Worm (Caenorhabditis elegans) whole organism, L1 larva: ENCODE data around the gene hrg-1.

Experiments
- C04F5.9 ChIP-seq: sonication (generic microtip); optimal IDR thresholded peaks from 2 replicates; lab custom pipeline; 2016; ENCODE audit warnings: missing genetic modification characterization, missing compliant biosample characterization
- C16A3.4 ChIP-seq: fragments of 150-350 bp; optimal IDR thresholded peaks from 2 replicates; lab custom pipeline; 2014; ENCODE audit warnings: missing biosample characterization, missing genetic modification characterization
- F16B12.6 ChIP-seq: fragments of 150-350 bp; optimal IDR thresholded peaks from 2 replicates; lab custom pipeline; 2014; ENCODE audit warnings: missing biosample characterization, missing genetic modification characterization
- Y116A8C.19 ChIP-seq: sonication (generic microtip); optimal IDR thresholded peaks from 2 replicates; lab custom pipeline; 2016; ENCODE audit warnings: missing compliant biosample characterization, missing genetic modification characterization, borderline replicate concordance
- ama-1 ChIP-seq: fragments of 150-350 bp; optimal IDR thresholded peaks from 2 replicates; lab custom pipeline; 2014
- blmp-1 ChIP-seq: fragments of 150-350 bp; optimal IDR thresholded peaks from 2 replicates; lab custom pipeline; 2014; ENCODE audit warnings: missing biosample characterization, missing genetic modification characterization
- ceh-63 ChIP-seq: fragments of 200-800 bp; sonication (Bioruptor generic); optimal IDR thresholded peaks from 2 replicates; lab custom pipeline; 2018; ENCODE audit warnings: mild to moderate bottlenecking, missing genetic modification characterization, missing compliant biosample characterization
- ceh-82 ChIP-seq, 3 experiments: fragments of 150-350 bp in 1 of 3; sonication (generic microtip) in 2 of 3; optimal IDR thresholded peaks; 2 replicates each; lab custom pipeline; 2014 to 2017; ENCODE audit warnings: missing biosample characterization in 3 of 3, missing genetic modification characterization in 3 of 3
- dpl-1 ChIP-seq, 3 experiments: fragments of 150-350 bp in 2 of 3; sonication (generic microtip) in 1 of 3; optimal IDR thresholded peaks; 2 replicates each; lab custom pipeline; 2014 to 2017; ENCODE audit warnings: missing biosample characterization in 3 of 3, missing genetic modification characterization in 3 of 3, missing genetic modification reagents in 3 of 3
- dsc-1 ChIP-seq: sonication (generic microtip); optimal IDR thresholded peaks from 2 replicates; lab custom pipeline; 2016; ENCODE audit warnings: mild to moderate bottlenecking, missing genetic modification characterization, missing compliant biosample characterization
- efl-1 ChIP-seq, 4 experiments: fragments of 150-350 bp; optimal IDR thresholded peaks in 3 of 4; peaks in 1 of 4; 1 replicate in 1 of 4; 2 replicates in 3 of 4; lab custom pipeline; 2014; ENCODE audit warnings: missing biosample characterization in 2 of 4, missing genetic modification characterization in 2 of 4, missing genetic modification reagents in 2 of 4
- efl-3 ChIP-seq: fragments of 200-800 bp; sonication (Bioruptor generic); optimal IDR thresholded peaks from 2 replicates; lab custom pipeline; 2018; ENCODE audit warnings: mild to moderate bottlenecking, missing genetic modification characterization, missing compliant biosample characterization
- egl-13 ChIP-seq: sonication (generic microtip); optimal IDR thresholded peaks from 2 replicates; lab custom pipeline; 2016; ENCODE audit warnings: missing genotype, missing genetic modification reagents, missing genetic modification characterization, missing compliant biosample characterization
- egl-27 ChIP-seq, 2 experiments: fragments of 150-350 bp in 1 of 2; sonication (generic microtip); optimal IDR thresholded peaks; 3 replicates each; lab custom pipeline; 2017 to 2018; ENCODE audit warnings: missing biosample characterization in 2 of 2, missing genetic modification characterization in 2 of 2, missing genetic modification reagents in 2 of 2
- elt-2 ChIP-seq: sonication (generic microtip); optimal IDR thresholded peaks from 2 replicates; lab custom pipeline; 2016; ENCODE audit warnings: missing genetic modification characterization, mild to moderate bottlenecking, inconsistent platforms, missing compliant biosample characterization, missing genetic modification reagents
- elt-3 ChIP-seq, 6 experiments: fragments of 150-350 bp in 1 of 6; sonication (generic microtip); optimal IDR thresholded peaks; 2 replicates each; lab custom pipeline; 2017 to 2018; ENCODE audit warnings: missing biosample characterization in 6 of 6, missing genetic modification characterization in 6 of 6, inconsistent platforms in 1 of 6
- ets-5 ChIP-seq: fragments of 200-800 bp; sonication (Bioruptor generic); IDR thresholded peaks from 2 replicates; pipeline ENCODE4 v1.3.6; 2022; ENCODE audit warnings: missing genetic modification characterization, missing compliant biosample characterization
- fkh-10 ChIP-seq: sonication (generic microtip); optimal IDR thresholded peaks from 2 replicates; lab custom pipeline; 2017; ENCODE audit warnings: missing biosample characterization, missing genetic modification reagents, missing genetic modification characterization
- hlh-17 ChIP-seq: fragments of 200-800 bp; sonication (Bioruptor generic); optimal IDR thresholded peaks from 2 replicates; lab custom pipeline; 2018; ENCODE audit warnings: missing genetic modification characterization, mild to moderate bottlenecking, missing compliant biosample characterization, moderate library complexity, borderline replicate concordance
- jun-1 ChIP-seq: fragments of 150-350 bp; optimal IDR thresholded peaks from 2 replicates; lab custom pipeline; 2014; ENCODE audit warnings: missing biosample characterization, missing genetic modification reagents, missing genetic modification characterization
- lin-14 ChIP-seq: fragments of 200-800 bp; sonication (Bioruptor generic); optimal IDR thresholded peaks from 2 replicates; lab custom pipeline; 2018; ENCODE audit warnings: mild to moderate bottlenecking, missing genetic modification characterization, moderate library complexity, missing compliant biosample characterization
- lin-15B ChIP-seq: fragments of 150-350 bp; sonication (generic microtip); optimal IDR thresholded peaks from 3 replicates; lab custom pipeline; 2014; ENCODE audit warnings: missing biosample characterization, missing genetic modification characterization
- lin-35 ChIP-seq, 2 experiments: fragments of 150-350 bp; optimal IDR thresholded peaks; 2 replicates each; lab custom pipeline; 2014; ENCODE audit warnings: missing biosample characterization in 2 of 2, missing genetic modification characterization in 2 of 2, missing genetic modification reagents in 2 of 2
- lin-39 ChIP-seq: fragments of 150-350 bp; optimal IDR thresholded peaks from 2 replicates; lab custom pipeline; 2014; ENCODE audit warnings: missing biosample characterization, missing genetic modification reagents, missing genetic modification characterization
- lir-3 ChIP-seq: sonication (generic microtip); optimal IDR thresholded peaks from 2 replicates; lab custom pipeline; 2016; ENCODE audit warnings: mild to moderate bottlenecking, missing genetic modification characterization, moderate library complexity, missing compliant biosample characterization; ENCODE audit not compliant: poor library complexity
- lsy-2 ChIP-seq, 2 experiments: fragments of 150-350 bp; optimal IDR thresholded peaks; 2 replicates each; lab custom pipeline; 2014; ENCODE audit warnings: missing biosample characterization in 2 of 2, missing genetic modification characterization in 2 of 2
- mab-9 ChIP-seq: fragments of 200-800 bp; sonication (Bioruptor generic); IDR thresholded peaks from 2 replicates; pipeline ENCODE4 v1.3.6; 2022; ENCODE audit warnings: missing genetic modification reagents, missing genetic modification characterization, missing compliant biosample characterization
- nhr-20 ChIP-seq: sonication (generic microtip); optimal IDR thresholded peaks from 2 replicates; lab custom pipeline; 2016; ENCODE audit warnings: mild to moderate bottlenecking, missing genetic modification characterization, missing compliant biosample characterization
- nhr-28 ChIP-seq: fragments of 150-350 bp; optimal IDR thresholded peaks from 2 replicates; lab custom pipeline; 2014; ENCODE audit warnings: missing biosample characterization, missing genetic modification characterization
- nhr-47 ChIP-seq: sonication (generic microtip); optimal IDR thresholded peaks from 2 replicates; lab custom pipeline; 2016; ENCODE audit warnings: mild to moderate bottlenecking, missing genetic modification characterization, moderate library complexity, missing compliant biosample characterization
- nhr-71 ChIP-seq: sonication (generic microtip); optimal IDR thresholded peaks from 2 replicates; lab custom pipeline; 2016; ENCODE audit warnings: mild to moderate bottlenecking, missing genetic modification characterization, moderate library complexity, missing compliant biosample characterization
- skn-1 ChIP-seq: fragments of 150-350 bp; optimal IDR thresholded peaks from 2 replicates; lab custom pipeline; 2014; ENCODE audit warnings: missing biosample characterization, missing genetic modification characterization
- snu-23 ChIP-seq: sonication (generic microtip); optimal IDR thresholded peaks from 2 replicates; lab custom pipeline; 2016; ENCODE audit warnings: missing genetic modification characterization, missing compliant biosample characterization
- sox-4 ChIP-seq: sonication (generic microtip); optimal IDR thresholded peaks from 2 replicates; lab custom pipeline; 2016; ENCODE audit warnings: missing genetic modification characterization, missing compliant biosample characterization
- sup-37 ChIP-seq: fragments of 200-800 bp; sonication (Bioruptor generic); optimal IDR thresholded peaks from 2 replicates; lab custom pipeline; 2018; ENCODE audit warnings: mild to moderate bottlenecking, missing genetic modification characterization, missing compliant biosample characterization
- swsn-7 ChIP-seq: sonication (generic microtip); optimal IDR thresholded peaks from 2 replicates; lab custom pipeline; 2016; ENCODE audit warnings: missing genetic modification characterization, missing compliant biosample characterization
- unc-130 ChIP-seq: fragments of 150-350 bp; optimal IDR thresholded peaks from 2 replicates; lab custom pipeline; 2017; ENCODE audit warnings: missing biosample characterization, missing genetic modification characterization, inconsistent platforms
- unc-30 ChIP-seq: sonication (generic microtip); optimal IDR thresholded peaks from 2 replicates; lab custom pipeline; 2017; ENCODE audit warnings: missing biosample characterization, missing genetic modification characterization
- unc-62 ChIP-seq: fragments of 150-350 bp; optimal IDR thresholded peaks from 2 replicates; lab custom pipeline; 2014; ENCODE audit warnings: missing biosample characterization, missing genetic modification reagents, missing genetic modification characterization
- unc-98 ChIP-seq: fragments of 200-800 bp; sonication (Bioruptor generic); IDR thresholded peaks from 2 replicates; pipeline ENCODE4 v1.3.6; 2022; ENCODE audit warnings: missing genetic modification characterization, missing compliant biosample characterization
- vab-15 ChIP-seq: sonication (generic microtip); optimal IDR thresholded peaks from 2 replicates; lab custom pipeline; 2017; ENCODE audit warnings: missing genotype, mild to moderate bottlenecking, missing genetic modification characterization, missing compliant biosample characterization
- zag-1 ChIP-seq: fragments of 150-350 bp; optimal IDR thresholded peaks from 2 replicates; lab custom pipeline; 2014; ENCODE audit warnings: missing biosample characterization, missing genetic modification characterization
- ztf-11 ChIP-seq, 2 experiments: sonication (generic microtip); optimal IDR thresholded peaks; 2 replicates each; lab custom pipeline; 2016 to 2017; ENCODE audit warnings: missing genetic modification characterization in 2 of 2, missing biosample characterization in 1 of 2, missing compliant biosample characterization in 1 of 2

The hrg-1 gene

DNA sequence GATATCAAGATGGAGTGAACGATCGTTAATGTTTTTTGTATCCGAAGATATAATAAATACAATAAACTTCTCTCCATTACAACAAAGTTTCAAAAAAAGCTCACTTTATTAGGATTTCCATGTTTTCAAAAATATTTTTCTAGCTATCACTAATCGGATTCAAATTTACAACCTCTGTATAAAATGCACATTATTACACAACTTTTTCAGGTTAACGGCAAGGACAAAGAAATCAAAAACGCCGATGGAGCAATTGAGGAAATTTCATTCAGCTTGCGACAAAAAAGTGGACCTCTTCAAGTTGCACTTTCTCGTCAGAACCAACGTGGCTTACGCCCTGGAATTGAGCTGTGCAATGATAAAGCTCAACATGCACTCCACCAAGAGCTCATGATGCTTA, 9.1 kb downstream of the hrg-1 start:
- TF ChIP-seq F16B12.6: no peak
- TF ChIP-seq dpl-1 (GFP tag; optimal IDR thresholded peaks at IDR 0.05; lab: Kevin White, UChicago): no peak
- TF ChIP-seq lsy-2 (tag; optimal IDR thresholded peaks at IDR 0.05; lab: Kevin White, UChicago): no peak
- no peak for TF ChIP-seq egl-27 (tag; optimal IDR thresholded peaks at IDR 0.05; lab: Kevin White, UChicago)
- TF ChIP-seq jun-1 (tag; lab: Kevin White, UChicago): no peak
- no peak for TF ChIP-seq sup-37 (GFP tag; lab: Kevin White, UChicago)
- no peak for TF ChIP-seq elt-2 (tag; lab: Kevin White, UChicago)
- TF ChIP-seq zag-1 (tag; lab: Kevin White, UChicago): no peak

DNA sequence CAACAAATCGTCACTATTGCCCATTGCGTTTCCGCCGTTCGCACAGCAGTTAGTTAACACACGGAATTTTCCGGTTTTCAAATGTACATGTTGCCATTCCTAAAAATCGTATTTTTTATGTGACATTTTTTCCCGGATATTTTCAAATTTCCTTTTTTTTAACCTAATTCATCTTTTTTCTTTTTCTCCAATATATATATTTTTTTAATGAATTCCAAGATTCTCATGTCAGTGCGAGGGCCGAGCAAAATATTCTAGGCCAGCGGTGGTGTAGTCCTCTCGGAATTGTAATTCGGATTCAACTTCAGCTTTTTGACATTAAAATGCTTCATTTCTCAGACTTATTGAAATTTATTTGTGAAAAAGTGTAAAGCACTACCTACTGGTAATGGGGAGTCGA, 11.0 kb downstream of the hrg-1 start, which contains the start of gene R02E12.4:
Gene R02E12.4, plus strand, starts transcription at position 301 of the 400 bp plus-strand sequence.
- TF ChIP-seq swsn-7 (tag; lab: Kevin White, UChicago) (no peak), lin-14 (GFP tag; lab: Kevin White, UChicago) (peak; percentile 3), ceh-63 (GFP tag; lab: Kevin White, UChicago) (no peak), nhr-47 (tag; lab: Kevin White, UChicago) (peak; percentile 3), nhr-71 (tag; lab: Kevin White, UChicago) (peak; percentile 24), lir-3 (peak; percentile 4)
- TF ChIP-seq, all 84 proteins: peak for 4

DNA sequence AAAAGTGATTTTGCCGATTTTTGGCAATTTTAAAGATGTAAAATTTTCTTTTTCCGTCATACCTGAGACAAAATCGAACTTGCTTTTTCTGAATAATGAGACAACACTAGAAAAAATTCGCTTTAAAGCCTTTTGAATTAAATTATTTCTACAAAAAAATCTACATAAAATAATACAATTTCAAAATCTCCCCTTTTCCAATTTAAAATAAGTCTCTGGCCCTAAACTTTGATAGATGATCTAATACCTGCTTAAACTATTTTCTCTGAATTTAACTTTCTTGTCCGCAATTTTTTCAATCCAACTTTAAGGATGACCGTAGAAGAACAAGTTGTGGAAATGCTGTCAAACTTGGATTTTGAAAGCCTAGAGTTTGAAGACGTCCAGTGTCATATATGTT, 12.8 kb downstream of the hrg-1 start, which contains the start of gene R02E12.12:
Gene R02E12.12, plus strand, starts transcription at position 301 of the 400 bp plus-strand sequence.
- no peak for TF ChIP-seq dpl-1 (GFP tag; optimal IDR thresholded peaks at IDR 0.05; lab: Kevin White, UChicago)
- no peak for TF ChIP-seq unc-98 (GFP tag; lab: Robert Waterston, UW)
- no peak for TF ChIP-seq ceh-82 (tag; optimal IDR thresholded peaks at IDR 0.05; lab: Kevin White, UChicago)
- no peak for TF ChIP-seq lin-35 (GFP tag; optimal IDR thresholded peaks at IDR 0.05; lab: Kevin White, UChicago)
- no peak for TF ChIP-seq ets-5 (GFP tag; lab: Robert Waterston, UW)
- TF ChIP-seq C04F5.9: no peak
- TF ChIP-seq ztf-11 (tag; optimal IDR thresholded peaks at IDR 0.05; lab: Kevin White, UChicago): no peak
- no peak for TF ChIP-seq unc-30 (tag; lab: Kevin White, UChicago)

DNA sequence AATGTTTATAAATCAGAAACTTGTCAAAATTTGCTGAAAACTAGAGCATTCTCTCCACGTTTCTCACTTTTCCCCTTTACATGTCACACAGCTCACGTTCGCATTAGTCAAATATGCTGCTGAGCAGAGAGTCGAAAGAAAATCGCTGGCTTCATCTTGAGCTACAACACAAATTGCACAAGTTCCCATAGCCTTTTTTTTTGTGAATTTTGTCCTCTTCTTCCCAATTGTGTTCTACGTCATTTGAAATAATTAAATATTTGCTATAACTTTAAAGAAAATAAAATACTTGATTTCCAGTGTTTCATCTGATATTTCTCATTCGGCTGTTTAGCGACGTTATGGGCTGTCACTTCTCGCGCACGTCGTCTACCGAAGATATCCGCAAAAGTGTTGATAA, 19.0 kb downstream of the hrg-1 start, which contains the start of gene R02E12.5:
Gene R02E12.5, plus strand, starts transcription at position 301 of the 400 bp plus-strand sequence.
- TF ChIP-seq unc-62 (GFP tag; lab: Kevin White, UChicago): no peak
- TF ChIP-seq nhr-47 (tag; lab: Kevin White, UChicago): no peak
- no peak for TF ChIP-seq blmp-1
- no peak for TF ChIP-seq hlh-17 (GFP tag; lab: Kevin White, UChicago)
- no peak for TF ChIP-seq ama-1 (lab: Kevin White, UChicago)
- TF ChIP-seq fkh-10 (GFP tag; lab: Kevin White, UChicago): no peak
- TF ChIP-seq nhr-71 (tag; lab: Kevin White, UChicago): no peak
- TF ChIP-seq efl-3: no peak
- no peak for TF ChIP-seq efl-1 (optimal IDR thresholded peaks at IDR 0.05; lab: Kevin White, UChicago)
- no peak for TF ChIP-seq efl-1 (GFP tag; optimal IDR thresholded peaks at IDR 0.05 in 1 of 2; lab: Kevin White, UChicago)
- no peak for TF ChIP-seq vab-15 (tag; lab: Kevin White, UChicago)
- TF ChIP-seq C04F5.9: no peak
- no peak for TF ChIP-seq ets-5 (GFP tag; lab: Robert Waterston, UW)
- TF ChIP-seq elt-2 (tag; lab: Kevin White, UChicago): no peak
- TF ChIP-seq zag-1 (tag; lab: Kevin White, UChicago): no peak
- TF ChIP-seq dsc-1: no peak
- no peak for TF ChIP-seq nhr-28
- TF ChIP-seq lin-39 (tag; lab: Kevin White, UChicago): no peak
- no peak for TF ChIP-seq mab-9

DNA sequence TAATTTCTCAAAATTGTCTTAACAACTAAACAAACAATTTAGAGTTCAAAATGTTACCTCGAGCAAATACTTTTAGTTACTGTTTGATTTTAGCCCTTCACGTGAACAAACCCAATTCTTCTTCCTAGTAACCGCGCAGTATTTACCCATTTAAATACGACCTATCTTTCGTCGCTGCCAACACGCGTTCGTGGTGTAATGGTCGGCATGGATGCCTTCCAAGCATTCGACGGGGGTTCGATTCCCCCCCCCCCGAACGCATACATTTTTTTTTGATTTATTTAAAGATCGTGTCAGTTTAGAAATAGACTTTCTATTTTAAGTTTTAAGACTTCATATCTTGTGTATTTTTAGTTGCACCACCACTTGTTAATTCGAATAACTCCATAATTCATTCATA, 21.6 kb downstream of the hrg-1 start:
- TF ChIP-seq skn-1 (tag; lab: Kevin White, UChicago) (peak; percentile 3), ceh-63 (GFP tag; lab: Kevin White, UChicago) (no peak), C16A3.4 (peak; percentile 26), lin-15B (no peak), swsn-7 (tag; lab: Kevin White, UChicago) (no peak), sox-4 (tag; lab: Kevin White, UChicago) (no peak), F16B12.6 (no peak), Y116A8C.19 (tag; lab: Kevin White, UChicago) (no peak), lin-35 (GFP tag; optimal IDR thresholded peaks at IDR 0.05; lab: Kevin White, UChicago) (peak in 1 of 2 experiments; percentile 6), unc-130 (tag; lab: Kevin White, UChicago) (no peak), unc-62 (GFP tag; lab: Kevin White, UChicago) (no peak), nhr-20 (tag; lab: Kevin White, UChicago) (peak; percentile 5), elt-3 (tag; optimal IDR thresholded peaks at IDR 0.05; lab: Kevin White, UChicago) (no peak), vab-15 (tag; lab: Kevin White, UChicago) (no peak), egl-13 (tag; lab: Kevin White, UChicago) (no peak), snu-23 (peak; percentile 36)
